Fruit fly (Drosophila melanogaster) whole organism, embryonic: ENCODE results near the gene RpS15Aa.

ENCODE experiments used
- Antp ChIP-seq: fragments of 200-800 bp; sonication (Bioruptor generic); optimal IDR thresholded peaks from 3 replicates; lab custom pipeline; 2016; ENCODE audit warnings: missing biosample characterization, missing genetic modification characterization
- Asciz ChIP-seq: fragments of 200-800 bp; sonication (Bioruptor generic); optimal IDR thresholded peaks from 2 replicates; lab custom pipeline; 2017; ENCODE audit warnings: missing biosample characterization, mild to moderate bottlenecking, missing genetic modification characterization, missing genetic modification reagents
- Atf6 ChIP-seq: fragments of 200-800 bp; sonication (Bioruptor generic); IDR thresholded peaks from 2 replicates; pipeline ENCODE4 v1.3.6; 2022; ENCODE audit warnings: missing biosample characterization, missing genetic modification characterization
- B-H2 ChIP-seq: fragments of 200-800 bp; sonication (Bioruptor generic); optimal IDR thresholded peaks from 2 replicates; lab custom pipeline; 2018; ENCODE audit warnings: missing biosample characterization, mild to moderate bottlenecking, missing genetic modification characterization
- BEAF-32 ChIP-seq: fragments of 200-800 bp; sonication (Bioruptor generic); optimal IDR thresholded peaks from 3 replicates; lab custom pipeline; 2017; ENCODE audit warnings: missing biosample characterization, missing genetic modification characterization, mild to moderate bottlenecking, moderate library complexity, missing genetic modification reagents
- CG10147 ChIP-seq: fragments of 200-800 bp; sonication (Bioruptor generic); optimal IDR thresholded peaks from 2 replicates; lab custom pipeline; 2019; ENCODE audit warnings: missing biosample characterization, mild to moderate bottlenecking, missing genetic modification characterization, moderate library complexity
- CG10274 ChIP-seq: fragments of 200-800 bp; sonication (Bioruptor generic); optimal IDR thresholded peaks from 3 replicates; lab custom pipeline; 2017; ENCODE audit warnings: missing biosample characterization, mild to moderate bottlenecking, missing genetic modification characterization
- CG10543 ChIP-seq: fragments of 200-800 bp; sonication (Bioruptor generic); optimal IDR thresholded peaks from 3 replicates; lab custom pipeline; 2017; ENCODE audit warnings: missing biosample characterization, mild to moderate bottlenecking, missing genetic modification characterization, moderate library complexity
- CG11085 ChIP-seq: fragments of 200-800 bp; sonication (Bioruptor generic); IDR thresholded peaks from 2 replicates; pipeline ENCODE4 v1.3.6; 2022; ENCODE audit warnings: missing biosample characterization, missing genetic modification characterization
- CG11398 ChIP-seq: fragments of 200-800 bp; sonication (Bioruptor generic); optimal IDR thresholded peaks from 2 replicates; lab custom pipeline; 2016; ENCODE audit warnings: missing biosample characterization, missing genetic modification characterization
- CG13287 ChIP-seq: fragments of 200-800 bp; sonication (Bioruptor generic); IDR thresholded peaks from 2 replicates; pipeline ENCODE4 v1.3.6; 2022; ENCODE audit warnings: missing biosample characterization, missing genetic modification characterization; ENCODE audit not compliant: partially characterized antibody
- CG14050 ChIP-seq: fragments of 200-800 bp; sonication (Bioruptor generic); IDR thresholded peaks from 3 replicates; pipeline ENCODE4 v1.3.6; 2022; ENCODE audit warnings: missing biosample characterization, missing genetic modification characterization
- CG15011 ChIP-seq: fragments of 200-800 bp; sonication (Bioruptor generic); optimal IDR thresholded peaks from 3 replicates; lab custom pipeline; 2018; ENCODE audit warnings: missing biosample characterization, mild to moderate bottlenecking, missing genetic modification characterization
- CG16863 ChIP-seq: fragments of 200-800 bp; sonication (Bioruptor generic); optimal IDR thresholded peaks from 3 replicates; lab custom pipeline; 2016; ENCODE audit warnings: missing biosample characterization, missing genetic modification characterization
- CG17361 ChIP-seq: fragments of 200-800 bp; sonication (Bioruptor generic); IDR thresholded peaks from 3 replicates; pipeline ENCODE4 v1.3.6; 2022; ENCODE audit warnings: missing biosample characterization, missing genetic modification characterization
- CG17385 ChIP-seq: fragments of 200-800 bp; sonication (Bioruptor generic); optimal IDR thresholded peaks from 3 replicates; lab custom pipeline; 2018; ENCODE audit warnings: missing biosample characterization, mild to moderate bottlenecking, missing genetic modification characterization
- CG18619 ChIP-seq: fragments of 200-800 bp; sonication (Bioruptor generic); optimal IDR thresholded peaks from 3 replicates; lab custom pipeline; 2017; ENCODE audit warnings: missing biosample characterization, mild to moderate bottlenecking, missing genetic modification characterization
- CG2712 ChIP-seq: fragments of 200-800 bp; optimal IDR thresholded peaks from 3 replicates; lab custom pipeline; 2019; ENCODE audit warnings: missing biosample characterization, mild to moderate bottlenecking, missing genetic modification characterization, moderate library complexity
- CG42726 ChIP-seq: fragments of 200-800 bp; sonication (Bioruptor generic); IDR thresholded peaks from 2 replicates; pipeline ENCODE4 v1.3.6; 2022; ENCODE audit warnings: missing biosample characterization, missing genetic modification characterization; ENCODE audit not compliant: partially characterized antibody
- CG4282 ChIP-seq: fragments of 200-800 bp; sonication (Bioruptor generic); optimal IDR thresholded peaks from 2 replicates; lab custom pipeline; 2016; ENCODE audit warnings: missing biosample characterization, missing genetic modification characterization
- CG4820 ChIP-seq: fragments of 200-800 bp; sonication (Bioruptor generic); optimal IDR thresholded peaks from 3 replicates; lab custom pipeline; 2016; ENCODE audit warnings: missing biosample characterization, missing genetic modification characterization
- CG7372 ChIP-seq: fragments of 200-800 bp; sonication (Bioruptor generic); IDR thresholded peaks from 2 replicates; pipeline ENCODE4 v1.3.6; 2022; ENCODE audit warnings: missing biosample characterization, missing genetic modification characterization
- CG7839 ChIP-seq: fragments of 200-800 bp; sonication (Bioruptor generic); optimal IDR thresholded peaks from 3 replicates; lab custom pipeline; 2018; ENCODE audit warnings: missing biosample characterization, mild to moderate bottlenecking, missing genetic modification characterization, moderate library complexity
- CG8089 ChIP-seq: fragments of 200-800 bp; sonication (Bioruptor generic); optimal IDR thresholded peaks from 3 replicates; lab custom pipeline; 2016; ENCODE audit warnings: missing biosample characterization, missing genetic modification characterization
- CG9437 ChIP-seq: fragments of 200-800 bp; sonication (Bioruptor generic); optimal IDR thresholded peaks from 2 replicates; lab custom pipeline; 2018; ENCODE audit warnings: missing biosample characterization, mild to moderate bottlenecking, missing genetic modification characterization
- CkIIα-i1 ChIP-seq: fragments of 200-800 bp; sonication (Bioruptor generic); IDR thresholded peaks from 2 replicates; pipeline ENCODE4 v1.3.6; 2022; ENCODE audit warnings: missing biosample characterization, missing genetic modification characterization
- Doc2 ChIP-seq: fragments of 200-800 bp; sonication (Bioruptor generic); IDR thresholded peaks from 2 replicates; pipeline ENCODE4 v1.3.6; 2022; ENCODE audit warnings: missing biosample characterization, missing genetic modification characterization
- Elba2 ChIP-seq: fragments of 200-800 bp; sonication (Bioruptor generic); optimal IDR thresholded peaks from 3 replicates; lab custom pipeline; 2016; ENCODE audit warnings: missing biosample characterization, missing genetic modification characterization
- Fer2 ChIP-seq: fragments of 200-800 bp; sonication (Bioruptor generic); optimal IDR thresholded peaks from 2 replicates; lab custom pipeline; 2018; ENCODE audit warnings: missing biosample characterization, mild to moderate bottlenecking, missing genetic modification characterization, moderate library complexity
- Hand ChIP-seq: fragments of 200-800 bp; sonication (Bioruptor generic); optimal IDR thresholded peaks from 2 replicates; lab custom pipeline; 2017; ENCODE audit warnings: mild to moderate bottlenecking, missing biosample characterization, missing genetic modification reagents, missing genetic modification characterization
- Hsf ChIP-seq: fragments of 200-800 bp; sonication (Bioruptor generic); optimal IDR thresholded peaks from 3 replicates; lab custom pipeline; 2016; ENCODE audit warnings: missing biosample characterization, missing genetic modification characterization
- Lhr ChIP-seq: fragments of 200-800 bp; sonication (Bioruptor generic); optimal IDR thresholded peaks from 3 replicates; lab custom pipeline; 2017; ENCODE audit warnings: mild to moderate bottlenecking, missing biosample characterization, missing genetic modification reagents, missing genetic modification characterization
- Med ChIP-seq: fragments of 200-800 bp; sonication (Bioruptor generic); peaks from one replicate; lab custom pipeline; 2016; ENCODE audit warnings: missing biosample characterization, missing genetic modification characterization, mild to moderate bottlenecking, inconsistent platforms, moderate library complexity
- Mes4 ChIP-seq: fragments of 200-800 bp; sonication (Bioruptor generic); optimal IDR thresholded peaks from 2 replicates; lab custom pipeline; 2016; ENCODE audit warnings: missing biosample characterization, missing genetic modification characterization
- NK7.1 ChIP-seq: fragments of 200-800 bp; sonication (Bioruptor generic); optimal IDR thresholded peaks from 3 replicates; lab custom pipeline; 2016; ENCODE audit warnings: missing biosample characterization, missing genetic modification characterization
- Poxn ChIP-seq: fragments of 200-800 bp; sonication (Bioruptor generic); IDR thresholded peaks from 2 replicates; pipeline ENCODE4 v1.3.6; 2022; ENCODE audit warnings: missing biosample characterization, missing genetic modification characterization
- Trl ChIP-seq, 3 experiments: fragments of >200 bp in 2 of 3; fragments of 200-800 bp in 1 of 3; sonication (Bioruptor generic) in 1 of 3; optimal IDR thresholded peaks; 2 replicates in 1 of 3; 3 replicates in 2 of 3; lab custom pipeline; 2016 to 2017; ENCODE audit warnings: missing biosample characterization in 1 of 3, missing genetic modification characterization in 1 of 3
- YL-1 ChIP-seq: fragments of 200-800 bp; sonication (Bioruptor generic); optimal IDR thresholded peaks from 3 replicates; lab custom pipeline; 2017; ENCODE audit warnings: missing biosample characterization, mild to moderate bottlenecking, missing genetic modification characterization
- az2 ChIP-seq: fragments of 200-800 bp; sonication (Bioruptor generic); optimal IDR thresholded peaks from 3 replicates; lab custom pipeline; 2016; ENCODE audit warnings: missing biosample characterization, missing genetic modification characterization
- ci ChIP-seq: fragments of 200-800 bp; sonication (Bioruptor generic); IDR thresholded peaks from 3 replicates; pipeline ENCODE4 v1.3.6; 2022; ENCODE audit warnings: missing biosample characterization, missing genetic modification characterization
- crc ChIP-seq: fragments of 200-800 bp; sonication (Bioruptor generic); optimal IDR thresholded peaks from 2 replicates; lab custom pipeline; 2016; ENCODE audit warnings: missing biosample characterization, missing genetic modification characterization
- grn ChIP-seq: fragments of 200-800 bp; sonication (Bioruptor generic); optimal IDR thresholded peaks from 3 replicates; lab custom pipeline; 2017; ENCODE audit warnings: missing biosample characterization, missing genetic modification characterization
- lbe ChIP-seq: fragments of 200-800 bp; sonication (Bioruptor generic); optimal IDR thresholded peaks from 2 replicates; lab custom pipeline; 2016; ENCODE audit warnings: missing biosample characterization, mild to moderate bottlenecking, missing genetic modification characterization
- mirr ChIP-seq: fragments of 200-800 bp; sonication (Bioruptor generic); optimal IDR thresholded peaks from 3 replicates; lab custom pipeline; 2018; ENCODE audit warnings: missing biosample characterization, mild to moderate bottlenecking, missing genetic modification characterization
- pfk ChIP-seq: fragments of 200-800 bp; sonication (Bioruptor generic); optimal IDR thresholded peaks from 2 replicates; lab custom pipeline; 2018; ENCODE audit warnings: missing biosample characterization, mild to moderate bottlenecking, missing genetic modification characterization, moderate library complexity
- row ChIP-seq: fragments of 200-800 bp; sonication (Bioruptor generic); IDR thresholded peaks from 3 replicates; pipeline ENCODE4 v1.3.6; 2022; ENCODE audit warnings: missing biosample characterization, missing genetic modification characterization
- sens-2 ChIP-seq: fragments of 200-800 bp; sonication (Bioruptor generic); IDR thresholded peaks from 2 replicates; pipeline ENCODE4 v1.3.6; 2022; ENCODE audit warnings: missing biosample characterization, missing genetic modification characterization
- sim ChIP-seq: fragments of 200-800 bp; sonication (Bioruptor generic); IDR thresholded peaks from 2 replicates; pipeline ENCODE4 v1.3.6; 2022; ENCODE audit warnings: missing biosample characterization, missing genetic modification characterization
- sr ChIP-seq: fragments of 200-800 bp; sonication (Bioruptor generic); IDR thresholded peaks from 3 replicates; pipeline ENCODE4 v1.3.6; 2022; ENCODE audit warnings: missing biosample characterization, missing genetic modification characterization
- tio ChIP-seq: fragments of 200-800 bp; sonication (Bioruptor generic); optimal IDR thresholded peaks from 2 replicates; lab custom pipeline; 2017; ENCODE audit warnings: missing biosample characterization, missing genetic modification characterization, inconsistent platforms
- z ChIP-seq: fragments of 200-800 bp; sonication (Bioruptor generic); IDR thresholded peaks from 3 replicates; pipeline ENCODE4 v1.3.6; 2022; ENCODE audit warnings: missing biosample characterization, missing genetic modification characterization
- zfh1 ChIP-seq: fragments of 200-800 bp; sonication (Bioruptor generic); IDR thresholded peaks from 3 replicates; pipeline ENCODE4 v1.3.6; 2022; ENCODE audit warnings: missing biosample characterization, missing genetic modification characterization

The RpS15Aa gene

DNA sequence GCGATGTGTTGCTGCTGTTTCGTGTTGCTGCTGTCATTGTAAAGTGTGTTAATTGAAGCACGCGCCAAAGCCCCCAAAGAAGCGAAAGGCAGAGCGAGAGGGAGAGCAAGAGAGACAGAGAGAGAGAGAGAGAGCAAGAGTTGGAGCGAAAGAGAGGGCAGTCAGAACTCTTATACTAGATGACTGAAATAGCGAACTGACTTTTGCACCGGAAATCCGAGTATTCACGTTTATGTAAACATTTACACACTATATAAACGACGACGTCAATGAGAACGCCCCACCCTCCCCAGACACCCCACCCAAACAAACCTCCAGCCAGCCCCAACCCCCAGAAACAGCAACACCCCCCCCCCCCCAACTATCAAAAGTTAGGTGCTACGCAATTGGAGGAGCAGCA, 15.1 kb downstream of the RpS15Aa start (continued):
- no peak for TF ChIP-seq sr (GFP tag; lab: Robert Waterston, UW)
- TF ChIP-seq CG4820 (GFP tag; lab: Kevin White, UChicago) = no peak
- TF ChIP-seq CG11398 (GFP tag; lab: Kevin White, UChicago) = no peak
- no peak for TF ChIP-seq sens-2 (GFP tag; lab: Robert Waterston, UW)
- no peak for TF ChIP-seq CG17385 (GFP tag; lab: Kevin White, UChicago)
- TF ChIP-seq Hand (GFP tag; lab: Kevin White, UChicago) = no peak
- no peak for TF ChIP-seq ci (GFP tag; lab: Robert Waterston, UW)
- TF ChIP-seq CG14050 (GFP tag; lab: Robert Waterston, UW) = no peak
- TF ChIP-seq tio (GFP tag; lab: Kevin White, UChicago) = no peak
- TF ChIP-seq YL-1 (GFP tag; lab: Kevin White, UChicago) = no peak
- no peak for TF ChIP-seq CG42726 (GFP tag; lab: Robert Waterston, UW)
- no peak for TF ChIP-seq CG2712 (tag; lab: Kevin White, UChicago)
- peak; percentile 75 for TF ChIP-seq Med (GFP tag; lab: Kevin White, UChicago)
- TF ChIP-seq Elba2 = no peak
- no peak for TF ChIP-seq CG7372 (GFP tag; lab: Robert Waterston, UW)
- TF ChIP-seq Trl (optimal IDR thresholded peaks at IDR 0.05; lab: Kevin White, UChicago) = peak; percentile 44 to 77
- no peak for TF ChIP-seq Trl (GFP tag; optimal IDR thresholded peaks at IDR 0.05; lab: Kevin White, UChicago)
- TF ChIP-seq Doc2 (GFP tag; lab: Robert Waterston, UW) = no peak
- TF ChIP-seq CG10147 (GFP tag; lab: Kevin White, UChicago) = no peak
- TF ChIP-seq CG13287 (GFP tag; lab: Robert Waterston, UW) = 0 out of 2 replicates have a peak, but pooled peaks have one; percentile 12
- TF ChIP-seq NK7.1 (GFP tag; lab: Kevin White, UChicago) = no peak
- TF ChIP-seq Asciz (GFP tag; lab: Kevin White, UChicago) = no peak
- no peak for TF ChIP-seq z (GFP tag; lab: Robert Waterston, UW)
- no peak for TF ChIP-seq grn (GFP tag; lab: Kevin White, UChicago)
- peak; percentile 72 for TF ChIP-seq CG10543 (GFP tag; lab: Kevin White, UChicago)
- TF ChIP-seq sim (GFP tag; lab: Robert Waterston, UW) = no peak
- TF ChIP-seq Lhr = no peak
- no peak for TF ChIP-seq CG15011 (GFP tag; lab: Kevin White, UChicago)
- TF ChIP-seq CG9437 = no peak
- TF ChIP-seq Poxn = no peak
- no peak for TF ChIP-seq Fer2 (tag; lab: Kevin White, UChicago)
- TF ChIP-seq CG18619 (GFP tag; lab: Kevin White, UChicago) = no peak
- TF ChIP-seq row (GFP tag; lab: Robert Waterston, UW) = no peak
- no peak for TF ChIP-seq CG17361 (GFP tag; lab: Robert Waterston, UW)
- TF ChIP-seq CkIIα-i1 (GFP tag; lab: Robert Waterston, UW) = no peak
- no peak for TF ChIP-seq Hsf (GFP tag; lab: Kevin White, UChicago)
- TF ChIP-seq CG7839 (tag; lab: Kevin White, UChicago) = no peak
- no peak for TF ChIP-seq CG8089 (GFP tag; lab: Kevin White, UChicago)
- no peak for TF ChIP-seq CG11085 (GFP tag; lab: Robert Waterston, UW)
- no peak for TF ChIP-seq CG16863 (GFP tag; lab: Kevin White, UChicago)
- no peak for TF ChIP-seq BEAF-32 (GFP tag; lab: Kevin White, UChicago)
- no peak for TF ChIP-seq lbe (GFP tag; lab: Kevin White, UChicago)
- no peak for TF ChIP-seq mirr (GFP tag; lab: Kevin White, UChicago)
- TF ChIP-seq zfh1 = no peak
- TF ChIP-seq Antp (GFP tag; lab: Kevin White, UChicago) = no peak
- TF ChIP-seq B-H2 = no peak
- no peak for TF ChIP-seq pfk (GFP tag; lab: Kevin White, UChicago)
- TF ChIP-seq CG4282 = no peak
- 0 out of 2 replicates have a peak, but pooled peaks have one; percentile 10 for TF ChIP-seq Atf6 (GFP tag; lab: Robert Waterston, UW)
- TF ChIP-seq az2 (GFP tag; lab: Kevin White, UChicago) = no peak
- no peak for TF ChIP-seq CG10274
- no peak for TF ChIP-seq crc
- TF ChIP-seq Mes4 (GFP tag; lab: Kevin White, UChicago) = no peak
